Worm (Caenorhabditis elegans) whole organism, young adult: ENCODE results near the gene spi-1.

Source experiments
- B0261.1 ChIP-seq: sonication (generic microtip); optimal IDR thresholded peaks from 2 replicates; lab custom pipeline; 2016; ENCODE audit warnings: mild to moderate bottlenecking, missing genetic modification characterization, moderate library complexity, missing compliant biosample characterization
- C06A6.2 ChIP-seq: fragments of 200-800 bp; sonication (Bioruptor generic); conservative IDR thresholded peaks from 2 replicates; pipeline ENCODE4 v1.3.6; 2022; ENCODE audit warnings: missing genetic modification characterization, missing compliant biosample characterization
- F10E7.11 ChIP-seq: sonication (generic microtip); optimal IDR thresholded peaks from 2 replicates; lab custom pipeline; 2017; ENCODE audit warnings: mild to moderate bottlenecking, missing genetic modification characterization, moderate library complexity, missing compliant biosample characterization
- F39B2.1 ChIP-seq: fragments of 200-800 bp; sonication (Bioruptor generic); IDR thresholded peaks from 2 replicates; pipeline ENCODE4 v1.3.6; 2022; ENCODE audit warnings: missing genetic modification reagents, missing genetic modification characterization, missing compliant biosample characterization
- T07F8.4 ChIP-seq: sonication (generic microtip); optimal IDR thresholded peaks from 2 replicates; lab custom pipeline; 2016; ENCODE audit warnings: mild to moderate bottlenecking, missing genetic modification characterization, moderate library complexity, missing compliant biosample characterization
- Y53G8AR.9 ChIP-seq: fragments of 200-800 bp; sonication (Bioruptor generic); conservative IDR thresholded peaks from 2 replicates; pipeline ENCODE4 v1.3.6; 2022; ENCODE audit warnings: missing genetic modification reagents, missing genetic modification characterization, missing compliant biosample characterization
- Y67H2A.10 ChIP-seq: fragments of 200-800 bp; sonication (Bioruptor generic); conservative IDR thresholded peaks from 2 replicates; pipeline ENCODE4 v1.3.6; 2022; ENCODE audit warnings: missing genetic modification reagents, missing genetic modification characterization, missing compliant biosample characterization
- Y79H2A.3 ChIP-seq: fragments of 200-800 bp; sonication (Bioruptor generic); conservative IDR thresholded peaks from 2 replicates; pipeline ENCODE4 v1.3.6; 2022; ENCODE audit warnings: missing genetic modification reagents, missing genetic modification characterization, missing compliant biosample characterization
- Y95B8A.8 ChIP-seq: fragments of 200-800 bp; sonication (Bioruptor generic); IDR thresholded peaks from 2 replicates; pipeline ENCODE4 v1.3.6; 2022; ENCODE audit warnings: missing genetic modification reagents, missing genetic modification characterization, missing compliant biosample characterization
- aptf-2 ChIP-seq: fragments of 200-800 bp; sonication (Bioruptor generic); conservative IDR thresholded peaks from 2 replicates; pipeline ENCODE4 v1.3.6; 2022; ENCODE audit warnings: missing genetic modification reagents, missing genetic modification characterization, missing compliant biosample characterization
- aptf-3 ChIP-seq: fragments of 200-800 bp; sonication (Bioruptor generic); IDR thresholded peaks from 2 replicates; pipeline ENCODE4 v1.3.6; 2022; ENCODE audit warnings: missing genetic modification characterization, missing compliant biosample characterization
- athp-1 ChIP-seq: sonication (generic microtip); optimal IDR thresholded peaks from 2 replicates; lab custom pipeline; 2017; ENCODE audit warnings: mild to moderate bottlenecking, missing genetic modification characterization, missing compliant biosample characterization
- attf-3 ChIP-seq: fragments of 200-800 bp; sonication (Bioruptor generic); conservative IDR thresholded peaks from 2 replicates; pipeline ENCODE4 v1.3.6; 2022; ENCODE audit warnings: missing genetic modification reagents, missing genetic modification characterization, missing compliant biosample characterization
- attf-5 ChIP-seq: fragments of 200-800 bp; sonication (Bioruptor generic); optimal IDR thresholded peaks from 2 replicates; lab custom pipeline; 2018; ENCODE audit warnings: mild to moderate bottlenecking, missing genetic modification characterization, missing compliant biosample characterization
- cebp-1 ChIP-seq, 2 experiments: fragments of 200-800 bp in 1 of 2; sonication (Bioruptor generic) in 1 of 2; sonication (generic microtip) in 1 of 2; IDR thresholded peaks in 1 of 2; optimal IDR thresholded peaks in 1 of 2; 2 replicates each; pipeline versions ENCODE4 v1.3.6 to Lab custom; 2017 to 2022; ENCODE audit warnings: missing compliant biosample characterization in 2 of 2, missing genetic modification characterization in 2 of 2, mild to moderate bottlenecking in 1 of 2, missing genetic modification reagents in 1 of 2, moderate library complexity in 1 of 2
- cebp-2 ChIP-seq: fragments of 200-800 bp; sonication (Bioruptor generic); IDR thresholded peaks from 2 replicates; pipeline ENCODE4 v1.3.6; 2022; ENCODE audit warnings: missing genetic modification characterization, missing compliant biosample characterization
- ceh-100 ChIP-seq: fragments of 200-800 bp; sonication (Bioruptor generic); IDR thresholded peaks from 2 replicates; pipeline ENCODE4 v1.3.6; 2022; ENCODE audit warnings: missing genetic modification reagents, missing genetic modification characterization, missing compliant biosample characterization
- ceh-79 ChIP-seq: sonication (generic microtip); optimal IDR thresholded peaks from 2 replicates; lab custom pipeline; 2017; ENCODE audit warnings: mild to moderate bottlenecking, missing genetic modification characterization, missing compliant biosample characterization
- egl-44 ChIP-seq: fragments of 200-800 bp; sonication (Bioruptor generic); IDR thresholded peaks from 2 replicates; pipeline ENCODE4 v1.3.6; 2022; ENCODE audit warnings: missing genetic modification reagents, missing genetic modification characterization, missing compliant biosample characterization
- ets-4 ChIP-seq: fragments of 200-800 bp; sonication (Bioruptor generic); optimal IDR thresholded peaks from 2 replicates; lab custom pipeline; 2018; ENCODE audit warnings: mild to moderate bottlenecking, missing genetic modification characterization, missing compliant biosample characterization
- gei-17 ChIP-seq: fragments of 200-800 bp; sonication (Bioruptor generic); optimal IDR thresholded peaks from 2 replicates; lab custom pipeline; 2018; ENCODE audit warnings: mild to moderate bottlenecking, missing genetic modification characterization, missing compliant biosample characterization
- him-1 ChIP-seq: sonication (generic microtip); optimal IDR thresholded peaks from 2 replicates; lab custom pipeline; 2016; ENCODE audit warnings: missing genotype, missing genetic modification reagents, missing genetic modification characterization, missing compliant biosample characterization
- hlh-26 ChIP-seq: fragments of 200-800 bp; sonication (Bioruptor generic); conservative IDR thresholded peaks from 2 replicates; pipeline ENCODE4 v1.3.6; 2022; ENCODE audit warnings: missing genetic modification reagents, missing genetic modification characterization, missing compliant biosample characterization
- hmg-1.2 ChIP-seq: fragments of 200-800 bp; sonication (Bioruptor generic); IDR thresholded peaks from 2 replicates; pipeline ENCODE4 v1.3.6; 2022; ENCODE audit warnings: missing genetic modification reagents, missing genetic modification characterization, missing compliant biosample characterization
- hmg-20 ChIP-seq: fragments of 200-800 bp; sonication (Bioruptor generic); IDR thresholded peaks from 2 replicates; pipeline ENCODE4 v1.3.6; 2022; ENCODE audit warnings: missing genetic modification reagents, missing genetic modification characterization, missing compliant biosample characterization
- hsf-1 ChIP-seq: fragments of 200-800 bp; sonication (Bioruptor generic); IDR thresholded peaks from 2 replicates; pipeline ENCODE4 v1.3.6; 2022; ENCODE audit warnings: missing genetic modification reagents, missing genetic modification characterization, missing compliant biosample characterization
- lag-1 ChIP-seq: fragments of 200-800 bp; sonication (Bioruptor generic); IDR thresholded peaks from 2 replicates; pipeline ENCODE4 v1.3.6; 2022; ENCODE audit warnings: missing genetic modification reagents, missing genetic modification characterization, missing compliant biosample characterization
- let-607 ChIP-seq, 2 experiments: fragments of 200-800 bp in 1 of 2; sonication (Bioruptor generic) in 1 of 2; sonication (generic microtip) in 1 of 2; optimal IDR thresholded peaks; 2 replicates each; lab custom pipeline; 2016 to 2018; ENCODE audit warnings: mild to moderate bottlenecking in 2 of 2, missing compliant biosample characterization in 2 of 2, missing genetic modification characterization in 2 of 2, moderate library complexity in 2 of 2, missing genotype in 1 of 2
- lin-40 ChIP-seq: sonication (generic microtip); optimal IDR thresholded peaks from 2 replicates; lab custom pipeline; 2016; ENCODE audit warnings: missing genetic modification characterization, mild to moderate bottlenecking, missing compliant biosample characterization, missing genotype, missing genetic modification reagents
- madf-10 ChIP-seq: sonication (generic microtip); optimal IDR thresholded peaks from 2 replicates; lab custom pipeline; 2016; ENCODE audit warnings: mild to moderate bottlenecking, missing genetic modification characterization, missing compliant biosample characterization
- mcd-1 ChIP-seq: fragments of 200-800 bp; sonication (Bioruptor generic); IDR thresholded peaks from 2 replicates; pipeline ENCODE4 v1.3.6; 2022; ENCODE audit warnings: missing genetic modification reagents, missing genetic modification characterization, missing compliant biosample characterization
- mes-4 ChIP-seq: sonication (generic microtip); optimal IDR thresholded peaks from 2 replicates; lab custom pipeline; 2016; ENCODE audit warnings: missing genotype, missing genetic modification characterization, missing compliant biosample characterization
- nfya-1 ChIP-seq: sonication (generic microtip); optimal IDR thresholded peaks from 2 replicates; lab custom pipeline; 2017; ENCODE audit warnings: antibody characterized with exemption, missing compliant biosample characterization, missing genetic modification characterization, borderline replicate concordance; ENCODE audit not compliant: insufficient read depth
- nhr-27 ChIP-seq: fragments of 200-800 bp; sonication (Bioruptor generic); optimal IDR thresholded peaks from 2 replicates; lab custom pipeline; 2018; ENCODE audit warnings: mild to moderate bottlenecking, missing genetic modification characterization, moderate library complexity, missing compliant biosample characterization
- nhr-80 ChIP-seq: sonication (generic microtip); optimal IDR thresholded peaks from 2 replicates; lab custom pipeline; 2016; ENCODE audit warnings: missing genetic modification characterization, missing compliant biosample characterization
- pha-4 ChIP-seq: fragments of 150-350 bp; sonication (generic microtip); optimal IDR thresholded peaks from 2 replicates; lab custom pipeline; 2014; ENCODE audit warnings: missing biosample characterization, missing genetic modification reagents, missing genetic modification characterization
- rpc-1 ChIP-seq, 2 experiments: fragments of 150-350 bp in 1 of 2; sonication (generic microtip) in 1 of 2; optimal IDR thresholded peaks; 2 replicates each; lab custom pipeline; 2014 to 2018; ENCODE audit warnings: missing biosample characterization in 1 of 2, missing genetic modification characterization in 1 of 2, missing genetic modification reagents in 1 of 2, missing genotype in 1 of 2
- snpc-1.3 ChIP-seq: sonication (generic microtip); optimal IDR thresholded peaks from 2 replicates; lab custom pipeline; 2017; ENCODE audit warnings: missing genetic modification characterization, mild to moderate bottlenecking, missing compliant biosample characterization, antibody characterized with exemption, moderate library complexity, missing genotype, missing genetic modification reagents; ENCODE audit not compliant: insufficient read depth
- snpc-3.4 ChIP-seq: sonication (generic microtip); optimal IDR thresholded peaks from 2 replicates; lab custom pipeline; 2017; ENCODE audit warnings: missing genetic modification characterization, mild to moderate bottlenecking, missing compliant biosample characterization, antibody characterized with exemption, moderate library complexity, missing genotype, missing genetic modification reagents
- somi-1 ChIP-seq: fragments of 200-800 bp; sonication (Bioruptor generic); optimal IDR thresholded peaks from 2 replicates; lab custom pipeline; 2018; ENCODE audit warnings: mild to moderate bottlenecking, missing genetic modification characterization, missing compliant biosample characterization
- sptf-2 ChIP-seq: fragments of 200-800 bp; sonication (Bioruptor generic); optimal IDR thresholded peaks from 2 replicates; lab custom pipeline; 2018; ENCODE audit warnings: mild to moderate bottlenecking, missing genetic modification characterization, missing compliant biosample characterization
- tbp1 ChIP-seq: fragments of 200-800 bp; sonication (Bioruptor generic); optimal IDR thresholded peaks from 2 replicates; lab custom pipeline; 2018; ENCODE audit warnings: mild to moderate bottlenecking, missing genetic modification characterization, missing compliant biosample characterization
- tlf-1 ChIP-seq: fragments of 200-800 bp; sonication (Bioruptor generic); optimal IDR thresholded peaks from 2 replicates; lab custom pipeline; 2018; ENCODE audit warnings: mild to moderate bottlenecking, missing genetic modification characterization, missing compliant biosample characterization
- xnd-1 ChIP-seq: sonication (generic microtip); optimal IDR thresholded peaks from 2 replicates; lab custom pipeline; 2016; ENCODE audit warnings: missing genotype, missing genetic modification reagents, missing genetic modification characterization, missing compliant biosample characterization
- ztf-18 ChIP-seq: sonication (generic microtip); optimal IDR thresholded peaks from 2 replicates; lab custom pipeline; 2016; ENCODE audit warnings: missing genotype, mild to moderate bottlenecking, missing genetic modification characterization, missing compliant biosample characterization
- ztf-6 ChIP-seq: fragments of 200-800 bp; sonication (Bioruptor generic); IDR thresholded peaks from 2 replicates; pipeline ENCODE4 v1.3.6; 2022; ENCODE audit warnings: missing genetic modification reagents, missing genetic modification characterization, missing compliant biosample characterization

Gene spi-1

ce11 chrII:7529078-7529683 lies 33.1 kb downstream of the spi-1 start, which contains the start of gene ZK1290.5 (continued):
- TF ChIP-seq snpc-3.4 (tag; lab: Kevin White, UChicago) = no peak
- TF ChIP-seq hmg-20 (GFP tag; lab: Robert Waterston, UW) = peak; percentile 6; the same call in 1 of the 2 replicates
- no peak for TF ChIP-seq xnd-1
- no peak for TF ChIP-seq B0261.1 (tag; lab: Kevin White, UChicago)
- no peak for TF ChIP-seq nhr-27 (tag; lab: Kevin White, UChicago)
- TF ChIP-seq somi-1 (GFP tag; lab: Kevin White, UChicago) = peak; percentile 95
- TF ChIP-seq F39B2.1 = no peak
- TF ChIP-seq let-607 (tag; optimal IDR thresholded peaks at IDR 0.05; lab: Kevin White, UChicago) = peak; percentile 25 to 87
- no peak for TF ChIP-seq T07F8.4 (tag; lab: Kevin White, UChicago)
- TF ChIP-seq attf-5 (GFP tag; lab: Kevin White, UChicago) = peak; percentile 74
- no peak for TF ChIP-seq him-1 (tag; lab: Kevin White, UChicago)
- peak; percentile 44 for TF ChIP-seq athp-1
- no peak for TF ChIP-seq aptf-3 (GFP tag; lab: Robert Waterston, UW)
- TF ChIP-seq cebp-1 (GFP tag; IDR thresholded peaks at IDR 0.05; lab: Robert Waterston, UW) = no peak
- TF ChIP-seq cebp-1 (tag; optimal IDR thresholded peaks at IDR 0.05; lab: Kevin White, UChicago) = peak; percentile 79
- no peak for TF ChIP-seq rpc-1 (optimal IDR thresholded peaks at IDR 0.05; lab: Kevin White, UChicago)
- TF ChIP-seq rpc-1 (tag; optimal IDR thresholded peaks at IDR 0.05; lab: Kevin White, UChicago) = no peak
- TF ChIP-seq lin-40 (tag; lab: Kevin White, UChicago) = peak; percentile 94
- TF ChIP-seq hmg-1.2 (GFP tag; lab: Robert Waterston, UW) = peak; percentile 65
- TF ChIP-seq pha-4 = peak; percentile 80
- TF ChIP-seq ztf-18 (tag; lab: Kevin White, UChicago) = peak; percentile 19
- TF ChIP-seq mcd-1 (GFP tag; lab: Robert Waterston, UW) = no peak; the same call in 1 of the 2 replicates
- TF ChIP-seq F10E7.11 (tag; lab: Kevin White, UChicago) = no peak
- no peak for TF ChIP-seq ztf-6 (GFP tag; lab: Robert Waterston, UW)
- TF ChIP-seq attf-3 (GFP tag; lab: Robert Waterston, UW) = no peak
- TF ChIP-seq Y67H2A.10 (GFP tag; lab: Robert Waterston, UW) = no peak
- no peak for TF ChIP-seq nfya-1 (tag; lab: Kevin White, UChicago)
- TF ChIP-seq hlh-26 = no peak
- peak; percentile 84 for TF ChIP-seq tlf-1 (GFP tag; lab: Kevin White, UChicago)
- no peak for TF ChIP-seq Y79H2A.3 (GFP tag; lab: Robert Waterston, UW)
- peak; percentile 86 for TF ChIP-seq C06A6.2 (GFP tag; lab: Robert Waterston, UW)
- TF ChIP-seq ceh-100 (GFP tag; lab: Robert Waterston, UW) = no peak
- TF ChIP-seq nhr-80 = peak; percentile 77
- no peak for TF ChIP-seq snpc-1.3 (tag; lab: Kevin White, UChicago)
- TF ChIP-seq ets-4 (GFP tag; lab: Kevin White, UChicago) = no peak
- peak; percentile 72 for TF ChIP-seq madf-10 (tag; lab: Kevin White, UChicago)
- no peak for TF ChIP-seq aptf-2 (GFP tag; lab: Robert Waterston, UW)
- TF ChIP-seq cebp-2 (GFP tag; lab: Robert Waterston, UW) = no peak
- no peak for TF ChIP-seq ceh-79 (tag; lab: Kevin White, UChicago)
- peak; percentile 93 for TF ChIP-seq hsf-1 (GFP tag; lab: Robert Waterston, UW)
- TF ChIP-seq lag-1 = no peak
- peak; percentile 45; the same call in 1 of the 2 replicates for TF ChIP-seq egl-44 (GFP tag; lab: Robert Waterston, UW)
- TF ChIP-seq mes-4 (tag; lab: Kevin White, UChicago) = no peak
- peak; percentile 55 for TF ChIP-seq tbp1 (GFP tag; lab: Kevin White, UChicago)
- TF ChIP-seq Y95B8A.8 = no peak
- peak; percentile 53 for TF ChIP-seq gei-17
- 0 out of 2 replicates have a peak, but pooled peaks have one; percentile 43 for TF ChIP-seq Y53G8AR.9 (GFP tag; lab: Robert Waterston, UW)
- no peak for TF ChIP-seq sptf-2 (GFP tag; lab: Kevin White, UChicago)
